Fruit fly (Drosophila melanogaster) whole organism, embryonic: ENCODE results near the gene Cda5.

ENCODE experiments used
- CG10147 ChIP-seq: fragments of 200-800 bp; sonication (Bioruptor generic); optimal IDR thresholded peaks from 2 replicates; lab custom pipeline; 2019; ENCODE audit warnings: missing biosample characterization, mild to moderate bottlenecking, missing genetic modification characterization, moderate library complexity
- CG1024 ChIP-seq: fragments of 200-800 bp; sonication (Bioruptor generic); IDR thresholded peaks from 2 replicates; pipeline ENCODE4 v1.3.6; 2022; ENCODE audit warnings: missing biosample characterization, missing genetic modification characterization
- CG10565 ChIP-seq: fragments of 200-800 bp; sonication (Bioruptor generic); optimal IDR thresholded peaks from 3 replicates; lab custom pipeline; 2016; ENCODE audit warnings: missing biosample characterization, mild to moderate bottlenecking, missing genetic modification characterization
- CG11504 ChIP-seq: fragments of 200-800 bp; sonication (Bioruptor generic); optimal IDR thresholded peaks from 3 replicates; lab custom pipeline; 2019; ENCODE audit warnings: missing biosample characterization, mild to moderate bottlenecking, missing genetic modification characterization, moderate library complexity
- CG13624 ChIP-seq: fragments of 200-800 bp; sonication (Bioruptor generic); optimal IDR thresholded peaks from 2 replicates; lab custom pipeline; 2016; ENCODE audit warnings: missing biosample characterization, missing genetic modification characterization
- CG17612 ChIP-seq: fragments of 200-800 bp; sonication (Bioruptor generic); IDR thresholded peaks from 2 replicates; pipeline ENCODE4 v1.3.6; 2022; ENCODE audit warnings: missing biosample characterization, missing genetic modification characterization
- CG17802 ChIP-seq: fragments of 200-800 bp; sonication (Bioruptor generic); optimal IDR thresholded peaks from 2 replicates; lab custom pipeline; 2018; ENCODE audit warnings: missing biosample characterization, mild to moderate bottlenecking, missing genetic modification characterization, moderate library complexity
- CG3407 ChIP-seq: fragments of 200-800 bp; sonication (Bioruptor generic); optimal IDR thresholded peaks from 2 replicates; lab custom pipeline; 2018; ENCODE audit warnings: missing biosample characterization, mild to moderate bottlenecking, missing genetic modification characterization
- CG4617 ChIP-seq: fragments of 200-800 bp; sonication (Bioruptor generic); optimal IDR thresholded peaks from 3 replicates; lab custom pipeline; 2016; ENCODE audit warnings: missing biosample characterization, missing genetic modification characterization, borderline replicate concordance
- CG4730 ChIP-seq: fragments of 200-800 bp; sonication (Bioruptor generic); IDR thresholded peaks from 2 replicates; pipeline ENCODE4 v1.3.6; 2022; ENCODE audit warnings: missing biosample characterization, missing genetic modification characterization
- CG6683 ChIP-seq: fragments of 200-800 bp; sonication (Bioruptor generic); optimal IDR thresholded peaks from 2 replicates; lab custom pipeline; 2017; ENCODE audit warnings: missing biosample characterization, mild to moderate bottlenecking, missing genetic modification characterization, missing genetic modification reagents
- CG6854 ChIP-seq: fragments of 200-800 bp; sonication (Bioruptor generic); optimal IDR thresholded peaks from 3 replicates; lab custom pipeline; 2017; ENCODE audit warnings: missing biosample characterization, mild to moderate bottlenecking, missing genetic modification characterization
- CG7987 ChIP-seq: fragments of 200-800 bp; sonication (Bioruptor generic); optimal IDR thresholded peaks from 2 replicates; lab custom pipeline; 2018; ENCODE audit warnings: missing biosample characterization, mild to moderate bottlenecking, missing genetic modification characterization, moderate library complexity
- CG9797 ChIP-seq: fragments of 200-800 bp; sonication (Bioruptor generic); optimal IDR thresholded peaks from 3 replicates; lab custom pipeline; 2018; ENCODE audit warnings: missing biosample characterization, mild to moderate bottlenecking, missing genetic modification characterization
- CG9932 ChIP-seq: fragments of 200-800 bp; sonication (Bioruptor generic); IDR thresholded peaks from 2 replicates; pipeline ENCODE4 v1.3.6; 2022; ENCODE audit warnings: missing biosample characterization, missing genetic modification characterization
- Dip2 ChIP-seq: fragments of 200-800 bp; sonication (Bioruptor generic); IDR thresholded peaks from 2 replicates; pipeline ENCODE4 v1.3.6; 2022; ENCODE audit warnings: missing biosample characterization, missing genetic modification characterization
- E2f1 ChIP-seq: fragments of 200-800 bp; sonication (Bioruptor generic); IDR thresholded peaks from 2 replicates; pipeline ENCODE4 v1.3.6; 2022; ENCODE audit warnings: missing biosample characterization, missing genetic modification characterization
- Ets97D ChIP-seq: fragments of 200-800 bp; sonication (Bioruptor generic); optimal IDR thresholded peaks from 3 replicates; lab custom pipeline; 2016; ENCODE audit warnings: missing biosample characterization, missing genetic modification characterization
- Gug ChIP-seq: fragments of 200-800 bp; sonication (Bioruptor generic); IDR thresholded peaks from 4 replicates; pipeline ENCODE4 v1.3.6; 2022; ENCODE audit warnings: missing biosample characterization, missing genetic modification characterization
- HmgD ChIP-seq: fragments of 200-800 bp; sonication (Bioruptor generic); optimal IDR thresholded peaks from 3 replicates; lab custom pipeline; 2016; ENCODE audit warnings: missing biosample characterization, missing genetic modification characterization
- Hr3 ChIP-seq: fragments of 200-800 bp; sonication (Bioruptor generic); optimal IDR thresholded peaks from 3 replicates; lab custom pipeline; 2016; ENCODE audit warnings: missing biosample characterization, missing genetic modification characterization
- Hr78 ChIP-seq, 2 experiments: fragments of 200-800 bp in 1 of 2; fragments of >200 bp in 1 of 2; sonication (Bioruptor generic) in 1 of 2; optimal IDR thresholded peaks; 2 replicates each; lab custom pipeline; 2017 to 2019; ENCODE audit warnings: missing biosample characterization in 2 of 2, missing genetic modification characterization in 2 of 2, mild to moderate bottlenecking in 1 of 2, moderate library complexity in 1 of 2
- Max ChIP-seq: fragments of 200-800 bp; sonication (Bioruptor generic); optimal IDR thresholded peaks from 2 replicates; lab custom pipeline; 2016; ENCODE audit warnings: missing biosample characterization, mild to moderate bottlenecking, missing genetic modification characterization
- Mrtf ChIP-seq: fragments of 200-800 bp; sonication (Bioruptor generic); IDR thresholded peaks from 3 replicates; pipeline ENCODE4 v1.3.6; 2022; ENCODE audit warnings: missing biosample characterization, missing genetic modification characterization
- Nf-YC ChIP-seq: fragments of 200-800 bp; optimal IDR thresholded peaks from 3 replicates; lab custom pipeline; 2019; ENCODE audit warnings: missing biosample characterization, mild to moderate bottlenecking, missing genetic modification characterization, moderate library complexity
- Poxn ChIP-seq: fragments of 200-800 bp; sonication (Bioruptor generic); IDR thresholded peaks from 2 replicates; pipeline ENCODE4 v1.3.6; 2022; ENCODE audit warnings: missing biosample characterization, missing genetic modification characterization
- Sox100B ChIP-seq: fragments of 200-800 bp; sonication (Bioruptor generic); optimal IDR thresholded peaks from 3 replicates; lab custom pipeline; 2018; ENCODE audit warnings: missing biosample characterization, mild to moderate bottlenecking, missing genetic modification characterization
- Xbp1 ChIP-seq: fragments of 200-800 bp; sonication (Bioruptor generic); optimal IDR thresholded peaks from 3 replicates; lab custom pipeline; 2016; ENCODE audit warnings: missing biosample characterization, mild to moderate bottlenecking, missing genetic modification characterization
- Xrp1 ChIP-seq: fragments of 200-800 bp; sonication (Bioruptor generic); IDR thresholded peaks from 2 replicates; pipeline ENCODE4 v1.3.6; 2022; ENCODE audit warnings: missing biosample characterization, missing genetic modification characterization
- ato ChIP-seq: fragments of 200-800 bp; sonication (Bioruptor generic); IDR thresholded peaks from 2 replicates; pipeline ENCODE4 v1.3.6; 2022; ENCODE audit warnings: missing biosample characterization, missing genetic modification characterization; ENCODE audit not compliant: partially characterized antibody
- cato ChIP-seq: fragments of 200-800 bp; sonication (Bioruptor generic); optimal IDR thresholded peaks from 2 replicates; lab custom pipeline; 2016; ENCODE audit warnings: missing biosample characterization, missing genetic modification characterization, borderline replicate concordance
- crp ChIP-seq, 2 experiments: fragments of 200-800 bp; sonication (Bioruptor generic); optimal IDR thresholded peaks; 2 replicates in 1 of 2; 3 replicates in 1 of 2; lab custom pipeline; 2017; ENCODE audit warnings: missing biosample characterization in 2 of 2, missing genetic modification characterization in 2 of 2, mild to moderate bottlenecking in 1 of 2, moderate library complexity in 1 of 2
- dm ChIP-seq: fragments of 200-800 bp; sonication (Bioruptor generic); optimal IDR thresholded peaks from 3 replicates; lab custom pipeline; 2016; ENCODE audit warnings: missing biosample characterization, missing genetic modification characterization
- dysf ChIP-seq: fragments of 200-800 bp; sonication (Bioruptor generic); IDR thresholded peaks from 3 replicates; pipeline ENCODE4 v1.3.6; 2022; ENCODE audit warnings: missing biosample characterization, missing genetic modification characterization
- ewg ChIP-seq: fragments of 200-800 bp; sonication (Bioruptor generic); optimal IDR thresholded peaks from 3 replicates; lab custom pipeline; 2017; ENCODE audit warnings: mild to moderate bottlenecking, missing biosample characterization, missing genetic modification reagents, missing genetic modification characterization
- fd96Cb ChIP-seq: fragments of 200-800 bp; sonication (Bioruptor generic); optimal IDR thresholded peaks from 2 replicates; lab custom pipeline; 2018; ENCODE audit warnings: missing biosample characterization, mild to moderate bottlenecking, missing genetic modification characterization, moderate library complexity
- h ChIP-seq: fragments of >200 bp; optimal IDR thresholded peaks from 2 replicates; lab custom pipeline; 2017
- hbn ChIP-seq: fragments of 200-800 bp; sonication (Bioruptor generic); IDR thresholded peaks from 2 replicates; pipeline ENCODE4 v1.3.6; 2022; ENCODE audit warnings: missing biosample characterization, missing genetic modification characterization; ENCODE audit not compliant: partially characterized antibody
- hkb ChIP-seq, 2 experiments: fragments of 200-800 bp in 1 of 2; fragments of >200 bp in 1 of 2; sonication (Bioruptor generic) in 1 of 2; IDR thresholded peaks in 1 of 2; optimal IDR thresholded peaks in 1 of 2; 2 replicates each; pipeline versions ENCODE4 v1.3.6 to Lab custom; 2017 to 2022; ENCODE audit warnings: missing biosample characterization in 1 of 2, missing genetic modification characterization in 1 of 2
- lab ChIP-seq: fragments of 200-800 bp; sonication (Bioruptor generic); optimal IDR thresholded peaks from 3 replicates; lab custom pipeline; 2017; ENCODE audit warnings: missing biosample characterization, missing genetic modification characterization, mild to moderate bottlenecking, moderate library complexity, missing genetic modification reagents
- maf-S ChIP-seq: fragments of 200-800 bp; sonication (Bioruptor generic); optimal IDR thresholded peaks from 2 replicates; lab custom pipeline; 2016; ENCODE audit warnings: missing biosample characterization, missing genetic modification characterization
- mirr ChIP-seq: fragments of 200-800 bp; sonication (Bioruptor generic); optimal IDR thresholded peaks from 3 replicates; lab custom pipeline; 2018; ENCODE audit warnings: missing biosample characterization, mild to moderate bottlenecking, missing genetic modification characterization
- ro ChIP-seq: fragments of 200-800 bp; sonication (Bioruptor generic); IDR thresholded peaks from 2 replicates; pipeline ENCODE4 v1.3.6; 2022; ENCODE audit warnings: missing biosample characterization, missing genetic modification characterization
- row ChIP-seq: fragments of 200-800 bp; sonication (Bioruptor generic); IDR thresholded peaks from 3 replicates; pipeline ENCODE4 v1.3.6; 2022; ENCODE audit warnings: missing biosample characterization, missing genetic modification characterization
- sob ChIP-seq: fragments of 200-800 bp; sonication (Bioruptor generic); IDR thresholded peaks from 2 replicates; pipeline ENCODE4 v1.3.6; 2022; ENCODE audit warnings: missing biosample characterization, missing genetic modification characterization
- sr ChIP-seq: fragments of 200-800 bp; sonication (Bioruptor generic); IDR thresholded peaks from 3 replicates; pipeline ENCODE4 v1.3.6; 2022; ENCODE audit warnings: missing biosample characterization, missing genetic modification characterization
- stc ChIP-seq: fragments of 200-800 bp; sonication (Bioruptor generic); IDR thresholded peaks from 2 replicates; pipeline ENCODE4 v1.3.6; 2022; ENCODE audit warnings: missing biosample characterization, missing genetic modification characterization
- tin ChIP-seq: fragments of 200-800 bp; sonication (Bioruptor generic); optimal IDR thresholded peaks from 3 replicates; lab custom pipeline; 2016; ENCODE audit warnings: missing biosample characterization, missing genetic modification characterization
- ttk ChIP-seq: fragments of 200-800 bp; sonication (Bioruptor generic); IDR thresholded peaks from 2 replicates; pipeline ENCODE4 v2.1.2; 2022; ENCODE audit warnings: missing biosample characterization, missing genetic modification characterization
- zf30C ChIP-seq: fragments of 200-800 bp; sonication (Bioruptor generic); optimal IDR thresholded peaks from 3 replicates; lab custom pipeline; 2018; ENCODE audit warnings: missing biosample characterization, mild to moderate bottlenecking, missing genetic modification characterization

Gene Cda5

dm6 chr2L:109098-109799, 44.0 kb upstream of the Cda5 start (continued):
- TF ChIP-seq Hr78 (GFP tag; optimal IDR thresholded peaks at IDR 0.05; lab: Kevin White, UChicago) (no peak), Mrtf (GFP tag; lab: Robert Waterston, UW) (no peak), Ets97D (GFP tag; lab: Kevin White, UChicago) (no peak), hkb (optimal IDR thresholded peaks at IDR 0.05; lab: Kevin White, UChicago) (no peak), hkb (GFP tag; IDR thresholded peaks at IDR 0.05; lab: Robert Waterston, UW) (no peak), ttk (no peak), Poxn (no peak), mirr (peak; percentile 63), CG10147 (GFP tag; lab: Kevin White, UChicago) (no peak), CG17612 (no peak), ewg (peak; percentile 57), h (lab: Kevin White, UChicago) (no peak), maf-S (GFP tag; lab: Kevin White, UChicago) (no peak), Gug (no peak), Nf-YC (tag; lab: Kevin White, UChicago) (no peak), Xbp1 (GFP tag; lab: Kevin White, UChicago) (no peak), zf30C (no peak), Xrp1 (GFP tag; lab: Robert Waterston, UW) (no peak), Hr3 (GFP tag; lab: Kevin White, UChicago) (no peak), dysf (GFP tag; lab: Robert Waterston, UW) (no peak), stc (no peak), Dip2 (GFP tag; lab: Robert Waterston, UW) (no peak), E2f1 (GFP tag; lab: Robert Waterston, UW) (no peak), CG3407 (no peak), CG6683 (GFP tag; lab: Kevin White, UChicago) (no peak), CG13624 (GFP tag; lab: Kevin White, UChicago) (peak; percentile 34), sob (GFP tag; lab: Robert Waterston, UW) (0 out of 2 replicates have a peak, but pooled peaks have one; percentile 5), row (GFP tag; lab: Robert Waterston, UW) (0 out of 3 replicates have a peak, but pooled peaks have one; percentile 21), dm (GFP tag; lab: Kevin White, UChicago) (peak; percentile 87), sr (GFP tag; lab: Robert Waterston, UW) (no peak), HmgD (GFP tag; lab: Kevin White, UChicago) (no peak), CG11504 (no peak), Sox100B (GFP tag; lab: Kevin White, UChicago) (no peak), CG1024 (GFP tag; lab: Robert Waterston, UW) (no peak), CG4730 (no peak), lab (GFP tag; lab: Kevin White, UChicago) (peak; percentile 41), CG7987 (peak; percentile 47), hbn (GFP tag; lab: Robert Waterston, UW) (no peak), CG17802 (tag; lab: Kevin White, UChicago) (no peak), crp (GFP tag; optimal IDR thresholded peaks at IDR 0.05; lab: Kevin White, UChicago) (peak in 1 of 2 experiments; percentile 8), CG9932 (GFP tag; lab: Robert Waterston, UW) (no peak), Max (GFP tag; lab: Kevin White, UChicago) (peak; percentile 61), CG4617 (GFP tag; lab: Kevin White, UChicago) (no peak), CG10565 (GFP tag; lab: Kevin White, UChicago) (no peak), CG9797 (GFP tag; lab: Kevin White, UChicago) (no peak), cato (GFP tag; lab: Kevin White, UChicago) (no peak), CG6854 (GFP tag; lab: Kevin White, UChicago) (no peak), tin (no peak), fd96Cb (no peak), ro (no peak), ato (GFP tag; lab: Robert Waterston, UW) (no peak)
